Fruit fly (Drosophila melanogaster): ENCODE data around the gene Nin.

Gene Nin

dm6 chr2L:5266092-5266491, 12.3 kb downstream of the Nin start, which contains the start of gene Cyp4ac2:
TSS of gene Cyp4ac2 (plus strand) at chr2L:5266392.
- TF ChIP-seq Smox (GFP tag; optimal IDR thresholded peaks at IDR 0.05) (no peak), esn (GFP tag; optimal IDR thresholded peaks at IDR 0.05) (no peak), Ets21C (GFP tag; optimal IDR thresholded peaks at IDR 0.05) (no peak)

- TF ChIP-seq OdsH (GFP tag; optimal IDR thresholded peaks at IDR 0.05) (no peak), svp (GFP tag) (peak; percentile 95)
Observed at dm6 chr2L:5264157-5264556, 14.2 kb downstream of the Nin start.

dm6 chr2L:5263343-5264051, 14.9 kb downstream of the Nin start, which contains the start of gene Cyp4ac1:
TSS of gene Cyp4ac1 (plus strand) at chr2L:5264001.
- TF ChIP-seq vri (GFP tag; optimal IDR thresholded peaks at IDR 0.05): peak; percentile 65
- no peak for TF ChIP-seq CG9139 (GFP tag; optimal IDR thresholded peaks at IDR 0.05)

dm6 chr2L:5261223-5261984, 16.9 kb downstream of the Nin start:
- TF ChIP-seq CG15336 (GFP tag; IDR thresholded peaks at IDR 0.05): peak; percentile 81
- peak; percentile 82 for TF ChIP-seq CG6792 (GFP tag; optimal IDR thresholded peaks at IDR 0.05)
- peak; percentile 90 for TF ChIP-seq dsx (GFP tag; optimal IDR thresholded peaks at IDR 0.05; ENCODE audit: poor library complexity, severe bottlenecking)
- peak; percentile 92 for TF ChIP-seq esn (GFP tag; optimal IDR thresholded peaks at IDR 0.05)
- peak; percentile 67 for TF ChIP-seq Blimp-1 (GFP tag; optimal IDR thresholded peaks at IDR 0.05)
- TF ChIP-seq CG6808 (GFP tag; optimal IDR thresholded peaks at IDR 0.05): peak; percentile 89
- TF ChIP-seq Sox102F (GFP tag; optimal IDR thresholded peaks at IDR 0.05): peak; percentile 93
- peak; percentile 81 for TF ChIP-seq fd59A (GFP tag; optimal IDR thresholded peaks at IDR 0.05)
- TF ChIP-seq CG16779 (tag; optimal IDR thresholded peaks at IDR 0.05): peak; percentile 73
- peak; percentile 76 for TF ChIP-seq OdsH (GFP tag; optimal IDR thresholded peaks at IDR 0.05)
- TF ChIP-seq cyc (GFP tag; optimal IDR thresholded peaks at IDR 0.05): peak; percentile 89
- peak; percentile 85 for TF ChIP-seq acj6 (GFP tag; optimal IDR thresholded peaks at IDR 0.05)
- TF ChIP-seq CG6276 (GFP tag; optimal IDR thresholded peaks at IDR 0.05): peak; percentile 75
- TF ChIP-seq ss (GFP tag; optimal IDR thresholded peaks at IDR 0.05): peak; percentile 92 to 93
- peak; percentile 9 for TF ChIP-seq dac (GFP tag; optimal IDR thresholded peaks at IDR 0.05)
- TF ChIP-seq CG6854 (GFP tag; optimal IDR thresholded peaks at IDR 0.05): peak; percentile 80
- TF ChIP-seq Met (GFP tag; optimal IDR thresholded peaks at IDR 0.05): peak; percentile 94
- peak; percentile 59 for TF ChIP-seq CG11294 (GFP tag; IDR thresholded peaks at IDR 0.05)
- peak; percentile 83 for TF ChIP-seq pdm3 (GFP tag; optimal IDR thresholded peaks at IDR 0.05)
- peak; percentile 84 for TF ChIP-seq CG10669 (GFP tag; optimal IDR thresholded peaks at IDR 0.05)
- TF ChIP-seq vri (GFP tag; optimal IDR thresholded peaks at IDR 0.05): peak; percentile 99
- peak; percentile 87 for TF ChIP-seq CG8119 (GFP tag; IDR thresholded peaks at IDR 0.05)
- peak; percentile 97 for TF ChIP-seq Eip78C (GFP tag)
- peak; percentile 73 to 87 for TF ChIP-seq salr (GFP tag; optimal IDR thresholded peaks at IDR 0.05)
- peak; percentile 80 for TF ChIP-seq Eip93F (GFP tag; optimal IDR thresholded peaks at IDR 0.05)
- TF ChIP-seq net (GFP tag; optimal IDR thresholded peaks at IDR 0.05): peak; percentile 89
- TF ChIP-seq CG34406 (GFP tag; optimal IDR thresholded peaks at IDR 0.05): peak; percentile 82
- peak; percentile 90 for TF ChIP-seq Smox (GFP tag; optimal IDR thresholded peaks at IDR 0.05)
- TF ChIP-seq CG4318 (GFP tag; optimal IDR thresholded peaks at IDR 0.05): peak; percentile 35
- peak; percentile 84 for TF ChIP-seq CG11762 (GFP tag; optimal IDR thresholded peaks at IDR 0.05; ENCODE audit: insufficient read depth)
- peak; percentile 95 for TF ChIP-seq svp (GFP tag)
- peak; percentile 89 for TF ChIP-seq spab (GFP tag; optimal IDR thresholded peaks at IDR 0.05)
- peak; percentile 87 for TF ChIP-seq CG31627 (GFP tag; optimal IDR thresholded peaks at IDR 0.05)
- TF ChIP-seq CG8319 (GFP tag; optimal IDR thresholded peaks at IDR 0.05): peak; percentile 81
- TF ChIP-seq Ets96B (tag; optimal IDR thresholded peaks at IDR 0.05): peak; percentile 90
- TF ChIP-seq Hr39 (GFP tag; optimal IDR thresholded peaks at IDR 0.05): peak; percentile 90
- peak; percentile 78 for TF ChIP-seq CG10631 (GFP tag; optimal IDR thresholded peaks at IDR 0.05)
- peak; percentile 53 for TF ChIP-seq Sox15 (GFP tag; optimal IDR thresholded peaks at IDR 0.05)
- peak; percentile 66; the same call in 1 of the 2 replicates for TF ChIP-seq Gug (GFP tag; IDR thresholded peaks at IDR 0.05)

Measured in whole organism, prepupa.